Worm (Caenorhabditis elegans) whole organism, L4 larva: Measurements from ENCODE around the gene seld-1.

Experiments used
- R02D3.7 ChIP-seq: fragments of 150-350 bp; sonication (generic microtip); optimal IDR thresholded peaks from 3 replicates; lab custom pipeline; 2014; ENCODE audit warnings: missing biosample characterization, missing genetic modification characterization
- gei-8 ChIP-seq: fragments of 200-800 bp; sonication (Bioruptor generic); optimal IDR thresholded peaks from 2 replicates; lab custom pipeline; 2018; ENCODE audit warnings: mild to moderate bottlenecking, missing genetic modification characterization, missing compliant biosample characterization
- lin-29 ChIP-seq: fragments of 200-800 bp; sonication (Bioruptor generic); IDR thresholded peaks from 2 replicates; pipeline ENCODE4 v1.3.6; 2022; ENCODE audit warnings: missing genetic modification reagents, missing genetic modification characterization, missing compliant biosample characterization
- nhr-6 ChIP-seq: fragments of 150-350 bp; optimal IDR thresholded peaks from 2 replicates; lab custom pipeline; 2014; ENCODE audit warnings: missing biosample characterization, missing genetic modification characterization
- nhr-77 ChIP-seq: fragments of 150-350 bp; optimal IDR thresholded peaks from 2 replicates; lab custom pipeline; 2014; ENCODE audit warnings: missing biosample characterization, missing genetic modification characterization

DNA sequence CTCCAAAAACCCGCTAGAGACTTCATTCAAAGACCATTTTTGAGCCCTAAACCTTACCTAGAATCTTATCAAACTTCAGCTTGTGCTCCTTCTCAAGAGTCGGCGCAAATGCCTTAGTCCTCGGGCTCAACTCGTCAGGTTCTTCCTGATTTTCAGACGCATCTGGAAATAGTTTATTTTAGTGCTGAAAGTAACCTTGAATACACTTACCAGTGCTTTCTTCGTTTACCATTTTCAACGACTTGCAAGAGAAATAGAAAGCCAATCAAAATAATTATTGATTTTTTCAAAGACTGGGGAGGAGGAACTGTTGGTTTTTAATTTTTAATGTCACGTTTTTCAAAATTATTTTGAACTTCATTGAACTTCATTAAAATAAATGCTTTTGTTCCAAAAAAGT lies 33.2 kb upstream of the seld-1 start, which contains the start of the genes ttbk-8.1 and Y38H8A.4:
- no peak for TF ChIP-seq R02D3.7
- no peak for TF ChIP-seq lin-29 (GFP tag; lab: Robert Waterston, UW)
- TF ChIP-seq nhr-77 = no peak
- no peak for TF ChIP-seq nhr-6
- TF ChIP-seq gei-8 = no peak
